Worm (Caenorhabditis elegans): ENCODE results near the gene alkb-1.

DNA sequence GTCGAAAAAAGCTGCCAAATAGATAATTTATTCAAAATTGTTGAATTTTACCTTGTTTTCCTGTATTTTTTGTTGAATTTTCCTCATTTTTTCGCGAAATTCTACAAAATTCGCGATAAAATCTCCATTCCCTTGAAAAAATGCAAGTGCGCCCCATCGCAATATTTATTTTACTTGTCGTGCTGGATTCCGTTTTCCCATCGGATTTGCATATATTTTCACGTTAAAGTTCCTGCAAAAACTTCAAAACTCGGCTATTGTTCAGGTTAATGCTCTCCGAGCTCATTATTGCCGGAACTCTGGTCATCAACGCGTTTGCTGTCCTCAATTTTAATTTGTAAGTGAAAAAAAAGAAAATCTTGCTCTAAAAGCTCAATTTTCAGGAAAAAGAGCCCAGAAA, 9.2 kb upstream of the alkb-1 start, which contains the start of the genes Y51H7C.41 and cogc-4:
- no peak for TF ChIP-seq lim-6 (tag; optimal IDR thresholded peaks at IDR 0.05)
- TF ChIP-seq pqm-1 (tag; optimal IDR thresholded peaks at IDR 0.05), result no peak
- no peak for TF ChIP-seq pag-3 (tag; optimal IDR thresholded peaks at IDR 0.05; ENCODE audit: borderline replicate concordance)
- TF ChIP-seq ceh-48 (tag; optimal IDR thresholded peaks at IDR 0.05), result no peak

Data from whole organism, late embryonic.